Worm (Caenorhabditis elegans) whole organism, L4 larva: Measurements from ENCODE around the gene K05F1.9.

Experiments
- egl-27 ChIP-seq: sonication (generic microtip); optimal IDR thresholded peaks from 3 replicates; lab custom pipeline; 2017; ENCODE audit warnings: missing biosample characterization, missing genetic modification reagents, missing genetic modification characterization
- nhr-237 ChIP-seq: sonication (generic microtip); optimal IDR thresholded peaks from 2 replicates; lab custom pipeline; 2017; ENCODE audit warnings: missing biosample characterization, missing genetic modification characterization
- snpc-4 ChIP-seq: fragments of 150-350 bp; optimal IDR thresholded peaks from 2 replicates; lab custom pipeline; 2014; ENCODE audit warnings: missing biosample characterization, missing genetic modification characterization

- no peak for TF ChIP-seq nhr-237 (tag; lab: Kevin White, UChicago)
- TF ChIP-seq egl-27: no peak
- TF ChIP-seq snpc-4: no peak
Observed at ce11 chrII:5785504-5785903, 15.5 kb downstream of the K05F1.9 start.
